Fruit fly (Drosophila melanogaster) whole organism, prepupa: ENCODE data around the gene CG32260.

Experiments
- CG6163 ChIP-seq: fragments of 200-800 bp; sonication (Bioruptor generic); IDR thresholded peaks from 3 replicates; pipeline ENCODE4 v1.3.6; 2022; ENCODE audit warnings: missing biosample characterization, missing genetic modification characterization
- CG8319 ChIP-seq: fragments of 200-800 bp; sonication (Bioruptor generic); optimal IDR thresholded peaks from 3 replicates; lab custom pipeline; 2016; ENCODE audit warnings: missing biosample characterization, missing genetic modification characterization
- Eip93F ChIP-seq: fragments of 200-800 bp; sonication (Bioruptor generic); optimal IDR thresholded peaks from 2 replicates; lab custom pipeline; 2016; ENCODE audit warnings: missing biosample characterization, mild to moderate bottlenecking, missing genetic modification characterization
- Met ChIP-seq: fragments of 200-800 bp; sonication (Bioruptor generic); optimal IDR thresholded peaks from 3 replicates; lab custom pipeline; 2016; ENCODE audit warnings: missing biosample characterization, missing genetic modification characterization
- Sox102F ChIP-seq: fragments of 200-800 bp; sonication (Bioruptor generic); optimal IDR thresholded peaks from 2 replicates; lab custom pipeline; 2016; ENCODE audit warnings: missing biosample characterization, mild to moderate bottlenecking, missing genetic modification characterization
- cyc ChIP-seq: fragments of 200-800 bp; sonication (Bioruptor generic); optimal IDR thresholded peaks from 3 replicates; lab custom pipeline; 2016; ENCODE audit warnings: missing biosample characterization, missing genetic modification characterization
- net ChIP-seq: fragments of 200-800 bp; sonication (Bioruptor generic); optimal IDR thresholded peaks from 3 replicates; lab custom pipeline; 2016; ENCODE audit warnings: missing biosample characterization, missing genetic modification characterization
- pdm3 ChIP-seq: fragments of 200-800 bp; sonication (Bioruptor generic); optimal IDR thresholded peaks from 3 replicates; lab custom pipeline; 2016; ENCODE audit warnings: missing biosample characterization, missing genetic modification characterization

DNA sequence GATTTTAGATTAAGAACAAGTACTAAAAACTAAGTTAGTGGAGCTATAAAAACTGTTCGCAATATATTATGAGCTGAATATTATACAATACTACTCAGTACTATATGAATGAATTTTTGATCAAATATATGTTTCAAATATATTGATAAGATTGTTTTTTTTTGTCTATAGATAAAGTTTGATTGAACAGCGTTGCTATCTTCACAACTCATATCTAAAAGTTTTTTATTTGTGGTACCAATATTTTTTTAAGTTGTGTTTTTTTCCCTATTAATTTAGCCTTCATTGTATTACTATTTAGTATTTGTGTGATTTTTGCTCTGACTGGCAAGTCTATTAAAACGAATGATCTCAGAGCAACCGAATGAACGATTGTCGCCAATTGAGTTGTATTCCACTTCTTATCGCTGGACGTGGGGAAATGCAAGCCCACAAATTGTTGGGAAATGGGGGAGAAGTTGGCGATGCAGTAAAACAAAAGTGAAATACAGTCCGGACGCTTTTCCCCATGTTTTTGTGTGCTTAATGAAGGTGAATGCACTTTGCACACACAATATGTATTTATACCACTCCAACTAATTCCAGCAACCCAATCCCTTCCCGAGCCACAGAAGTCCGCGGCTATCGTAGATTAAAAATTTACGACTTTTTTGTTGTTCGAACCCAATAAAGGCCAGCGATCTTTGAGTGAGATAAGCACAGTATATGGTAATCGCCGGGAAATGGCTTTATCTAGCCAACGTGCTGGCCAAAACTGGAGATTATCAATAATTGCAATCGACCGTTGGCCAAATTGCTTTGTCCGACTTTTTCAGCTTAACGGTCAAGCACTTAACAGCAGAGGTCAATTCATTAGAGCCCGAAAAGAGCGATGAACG is 25.4 kb upstream of the CG32260 start:
- TF ChIP-seq Eip93F (peak; percentile 77), CG6163 (GFP tag; lab: Robert Waterston, UW) (no peak), net (GFP tag; lab: Kevin White, UChicago) (peak; percentile 11), pdm3 (GFP tag; lab: Kevin White, UChicago) (peak; percentile 22), Met (GFP tag; lab: Kevin White, UChicago) (no peak), CG8319 (GFP tag; lab: Kevin White, UChicago) (no peak), Sox102F (GFP tag; lab: Kevin White, UChicago) (no peak), cyc (GFP tag; lab: Kevin White, UChicago) (no peak)
